Worm (Caenorhabditis elegans) whole organism, L4 larva: ENCODE data around the gene copb-2.
A peak's percentile ranks its signal among the peaks of the same experiment; 100 is the strongest.

Experiments
- D1046.2 ChIP-seq: fragments of 200-800 bp; sonication (Bioruptor generic); IDR thresholded peaks from 2 replicates; pipeline ENCODE4 v1.3.6; 2022; ENCODE audit warnings: missing genetic modification characterization, missing compliant biosample characterization
- F49E8.2 ChIP-seq: sonication (generic microtip); optimal IDR thresholded peaks from 2 replicates; lab custom pipeline; 2016; ENCODE audit warnings: missing compliant biosample characterization, mild to moderate bottlenecking, missing genetic modification characterization, borderline replicate concordance
- R02D3.7 ChIP-seq: fragments of 150-350 bp; sonication (generic microtip); optimal IDR thresholded peaks from 3 replicates; lab custom pipeline; 2014; ENCODE audit warnings: missing biosample characterization, missing genetic modification characterization
- Y5F2A.4 ChIP-seq: fragments of 200-800 bp; sonication (Bioruptor generic); optimal IDR thresholded peaks from 2 replicates; lab custom pipeline; 2018; ENCODE audit warnings: mild to moderate bottlenecking, missing genetic modification characterization, missing compliant biosample characterization
- ZK337.2 ChIP-seq: fragments of 200-800 bp; sonication (Bioruptor generic); IDR thresholded peaks from 2 replicates; pipeline ENCODE4 v1.3.6; 2022; ENCODE audit warnings: missing genetic modification reagents, missing genetic modification characterization, missing compliant biosample characterization
- ZK546.5 ChIP-seq, 2 experiments: sonication (generic microtip); optimal IDR thresholded peaks; 2 replicates each; lab custom pipeline; 2017; ENCODE audit warnings: missing biosample characterization in 2 of 2, missing genetic modification characterization in 2 of 2
- aha-1 ChIP-seq: fragments of 150-350 bp; peaks from one replicate; lab custom pipeline; 2014; ENCODE audit warnings: missing biosample characterization, missing genetic modification characterization
- aly-2 ChIP-seq: sonication (generic microtip); optimal IDR thresholded peaks from 2 replicates; lab custom pipeline; 2018; ENCODE audit warnings: missing biosample characterization, missing genetic modification characterization
- arid-1 ChIP-seq: fragments of 200-800 bp; sonication (Bioruptor generic); conservative IDR thresholded peaks from 2 replicates; pipeline ENCODE4 v1.3.6; 2022; ENCODE audit warnings: missing genetic modification reagents, missing genetic modification characterization, missing compliant biosample characterization
- ceh-20 ChIP-seq: fragments of 200-800 bp; sonication (Bioruptor generic); IDR thresholded peaks from 2 replicates; pipeline ENCODE4 v1.3.6; 2022; ENCODE audit warnings: missing genetic modification reagents, missing genetic modification characterization, missing compliant biosample characterization
- ceh-62 ChIP-seq: sonication (generic microtip); optimal IDR thresholded peaks from 2 replicates; lab custom pipeline; 2017; ENCODE audit warnings: missing biosample characterization, missing genetic modification characterization
- ces-1 ChIP-seq: fragments of 150-350 bp; sonication (generic microtip); optimal IDR thresholded peaks from 4 replicates; lab custom pipeline; 2014; ENCODE audit warnings: missing biosample characterization, missing genetic modification reagents, missing genetic modification characterization
- daf-12 ChIP-seq: fragments of 150-350 bp; optimal IDR thresholded peaks from 2 replicates; lab custom pipeline; 2014; ENCODE audit warnings: missing biosample characterization, missing genetic modification reagents, missing genetic modification characterization
- daf-16 ChIP-seq, 3 experiments: sonication (generic microtip); optimal IDR thresholded peaks; 2 replicates each; lab custom pipeline; 2016 to 2017; ENCODE audit warnings: missing genetic modification characterization in 3 of 3, missing genetic modification reagents in 3 of 3, mild to moderate bottlenecking in 2 of 3, missing compliant biosample characterization in 2 of 3, missing biosample characterization in 1 of 3, moderate library complexity in 1 of 3
- daf-19 ChIP-seq: fragments of 200-800 bp; sonication (Bioruptor generic); conservative IDR thresholded peaks from 2 replicates; pipeline ENCODE4 v1.3.6; 2022; ENCODE audit warnings: missing genetic modification characterization, missing compliant biosample characterization
- dpl-1 ChIP-seq: fragments of 150-350 bp; optimal IDR thresholded peaks from 2 replicates; lab custom pipeline; 2014; ENCODE audit warnings: missing biosample characterization, missing genetic modification reagents, missing genetic modification characterization
- duxl-1 ChIP-seq: sonication (generic microtip); optimal IDR thresholded peaks from 2 replicates; lab custom pipeline; 2016; ENCODE audit warnings: mild to moderate bottlenecking, missing genetic modification characterization, moderate library complexity, missing compliant biosample characterization; ENCODE audit not compliant: poor library complexity
- egl-27 ChIP-seq: sonication (generic microtip); optimal IDR thresholded peaks from 3 replicates; lab custom pipeline; 2017; ENCODE audit warnings: missing biosample characterization, missing genetic modification reagents, missing genetic modification characterization
- hmg-1.1 ChIP-seq: fragments of 200-800 bp; sonication (Bioruptor generic); IDR thresholded peaks from 2 replicates; pipeline ENCODE4 v1.3.6; 2022; ENCODE audit warnings: missing genetic modification reagents, missing genetic modification characterization, missing compliant biosample characterization
- lin-13 ChIP-seq: fragments of 150-350 bp; optimal IDR thresholded peaks from 2 replicates; lab custom pipeline; 2014; ENCODE audit warnings: missing biosample characterization, missing genetic modification reagents, missing genetic modification characterization
- lin-15B ChIP-seq: fragments of 150-350 bp; sonication (generic microtip); optimal IDR thresholded peaks from 3 replicates; lab custom pipeline; 2014; ENCODE audit warnings: missing biosample characterization, missing genetic modification characterization
- lin-38 ChIP-seq: fragments of 200-800 bp; sonication (Bioruptor generic); IDR thresholded peaks from 2 replicates; pipeline ENCODE4 v1.3.6; 2022; ENCODE audit warnings: missing genetic modification reagents, missing genetic modification characterization, missing compliant biosample characterization
- lin-39 ChIP-seq: fragments of 150-350 bp; optimal IDR thresholded peaks from 2 replicates; lab custom pipeline; 2014; ENCODE audit warnings: missing biosample characterization, missing genetic modification reagents, missing genetic modification characterization
- lir-3 ChIP-seq: sonication (generic microtip); optimal IDR thresholded peaks from 2 replicates; lab custom pipeline; 2016; ENCODE audit warnings: mild to moderate bottlenecking, missing genetic modification characterization, missing compliant biosample characterization
- madf-9 ChIP-seq: fragments of 200-800 bp; sonication (Bioruptor generic); conservative IDR thresholded peaks from 2 replicates; pipeline ENCODE4 v1.3.6; 2022; ENCODE audit warnings: missing genetic modification reagents, missing genetic modification characterization, missing compliant biosample characterization
- mes-2 ChIP-seq: sonication (generic microtip); optimal IDR thresholded peaks from 2 replicates; lab custom pipeline; 2016; ENCODE audit warnings: missing genotype, mild to moderate bottlenecking, missing genetic modification characterization, missing compliant biosample characterization; ENCODE audit not compliant: poor library complexity, severe bottlenecking
- mxl-3 ChIP-seq: fragments of 200-800 bp; sonication (Bioruptor generic); optimal IDR thresholded peaks from 2 replicates; lab custom pipeline; 2018; ENCODE audit warnings: mild to moderate bottlenecking, missing genetic modification characterization, missing compliant biosample characterization
- nhr-10 ChIP-seq: fragments of 150-350 bp; optimal IDR thresholded peaks from 2 replicates; lab custom pipeline; 2014; ENCODE audit warnings: missing biosample characterization, missing genetic modification characterization
- nhr-102 ChIP-seq: sonication (generic microtip); optimal IDR thresholded peaks from 2 replicates; lab custom pipeline; 2016; ENCODE audit warnings: mild to moderate bottlenecking, missing genetic modification characterization, moderate library complexity, missing compliant biosample characterization
- nhr-237 ChIP-seq: sonication (generic microtip); optimal IDR thresholded peaks from 2 replicates; lab custom pipeline; 2017; ENCODE audit warnings: missing biosample characterization, missing genetic modification characterization
- nhr-41 ChIP-seq: fragments of 200-800 bp; sonication (Bioruptor generic); IDR thresholded peaks from 2 replicates; pipeline ENCODE4 v1.3.6; 2022; ENCODE audit warnings: missing genetic modification reagents, missing genetic modification characterization, missing compliant biosample characterization
- nhr-48 ChIP-seq: sonication (generic microtip); optimal IDR thresholded peaks from 2 replicates; lab custom pipeline; 2016; ENCODE audit warnings: mild to moderate bottlenecking, missing genetic modification characterization, missing compliant biosample characterization
- nhr-6 ChIP-seq: fragments of 150-350 bp; optimal IDR thresholded peaks from 2 replicates; lab custom pipeline; 2014; ENCODE audit warnings: missing biosample characterization, missing genetic modification characterization
- nhr-76 ChIP-seq: fragments of 150-350 bp; optimal IDR thresholded peaks from 2 replicates; lab custom pipeline; 2014; ENCODE audit warnings: missing biosample characterization, missing genetic modification characterization
- nhr-77 ChIP-seq: fragments of 150-350 bp; optimal IDR thresholded peaks from 2 replicates; lab custom pipeline; 2014; ENCODE audit warnings: missing biosample characterization, missing genetic modification characterization
- pqm-1 ChIP-seq: sonication (generic microtip); optimal IDR thresholded peaks from 2 replicates; lab custom pipeline; 2017; ENCODE audit warnings: missing biosample characterization, missing genetic modification characterization
- sdz-12 ChIP-seq: fragments of 200-800 bp; sonication (Bioruptor generic); optimal IDR thresholded peaks from 2 replicates; lab custom pipeline; 2018; ENCODE audit warnings: mild to moderate bottlenecking, missing genetic modification characterization, missing compliant biosample characterization
- snpc-1.2 ChIP-seq: fragments of 200-800 bp; sonication (Bioruptor generic); IDR thresholded peaks from 2 replicates; pipeline ENCODE4 v1.3.6; 2022; ENCODE audit warnings: missing genetic modification reagents, missing genetic modification characterization, missing compliant biosample characterization
- snpc-4 ChIP-seq: fragments of 150-350 bp; optimal IDR thresholded peaks from 2 replicates; lab custom pipeline; 2014; ENCODE audit warnings: missing biosample characterization, missing genetic modification characterization
- tra-1 ChIP-seq: fragments of 200-800 bp; sonication (Bioruptor generic); IDR thresholded peaks from 2 replicates; pipeline ENCODE4 v1.3.6; 2022; ENCODE audit warnings: missing genetic modification reagents, missing genetic modification characterization, missing compliant biosample characterization
- unc-39 ChIP-seq: sonication (generic microtip); optimal IDR thresholded peaks from 2 replicates; lab custom pipeline; 2017; ENCODE audit warnings: missing biosample characterization, missing genetic modification characterization
- unc-62 ChIP-seq, 3 experiments: fragments of 150-350 bp in 1 of 3; sonication (generic microtip); optimal IDR thresholded peaks in 2 of 3; peaks in 1 of 3; 1 replicate in 1 of 3; 2 replicates in 2 of 3; lab custom pipeline; 2014 to 2017; ENCODE audit warnings: missing biosample characterization in 3 of 3, missing genetic modification characterization in 3 of 3, missing genetic modification reagents in 3 of 3, missing genotype in 1 of 3
- vab-7 ChIP-seq: fragments of 200-800 bp; sonication (Bioruptor generic); IDR thresholded peaks from 2 replicates; pipeline ENCODE4 v1.3.6; 2022; ENCODE audit warnings: missing genetic modification reagents, missing genetic modification characterization, missing compliant biosample characterization
- zag-1 ChIP-seq: fragments of 150-350 bp; optimal IDR thresholded peaks from 2 replicates; lab custom pipeline; 2014; ENCODE audit warnings: missing biosample characterization, missing genetic modification characterization
- zfp-3 ChIP-seq: fragments of 200-800 bp; sonication (Bioruptor generic); conservative IDR thresholded peaks from 2 replicates; pipeline ENCODE4 v1.3.6; 2022; ENCODE audit warnings: missing genetic modification reagents, missing genetic modification characterization, missing compliant biosample characterization

The copb-2 gene

ce11 chrIV:9451816-9452215 lies 7.7 kb upstream of the copb-2 start:
- no peak for TF ChIP-seq zag-1
- no peak for TF ChIP-seq nhr-48 (tag; lab: Kevin White, UChicago)
- TF ChIP-seq aha-1, result peak; percentile 95
- no peak for TF ChIP-seq duxl-1
- TF ChIP-seq zfp-3 (GFP tag; lab: Robert Waterston, UW), result no peak
- TF ChIP-seq, all 104 proteins: peak for 1

ce11 chrIV:9457400-9457799 lies 2.1 kb upstream of the copb-2 start, which contains the start of gene cutl-17:
TSS of gene cutl-17 (minus strand) at chrIV:9457500.
- no peak for TF ChIP-seq arid-1 (GFP tag; lab: Robert Waterston, UW)
- no peak for TF ChIP-seq pqm-1 (tag; lab: Kevin White, UChicago)
- TF ChIP-seq ces-1 (GFP tag; lab: Kevin White, UChicago), result no peak
- TF ChIP-seq unc-62 (GFP tag; optimal IDR thresholded peaks at IDR 0.05 in 1 of 2; lab: Kevin White, UChicago), result peak in 1 of 2 experiments; percentile 84
- TF ChIP-seq unc-62 (tag; optimal IDR thresholded peaks at IDR 0.05; lab: Kevin White, UChicago), result no peak
- no peak for TF ChIP-seq duxl-1
- no peak for TF ChIP-seq egl-27
- no peak for TF ChIP-seq madf-9 (GFP tag; lab: Robert Waterston, UW)
- no peak for TF ChIP-seq nhr-10 (tag; lab: Kevin White, UChicago)
- no peak for TF ChIP-seq unc-39

ce11 chrIV:9464345-9464783 lies 4.8 kb downstream of the copb-2 start:
- TF ChIP-seq madf-9 (GFP tag; lab: Robert Waterston, UW) (no peak), ZK546.5 (tag; optimal IDR thresholded peaks at IDR 0.05; lab: Kevin White, UChicago) (no peak), ZK337.2 (no peak), mxl-3 (GFP tag; lab: Kevin White, UChicago) (no peak), D1046.2 (no peak), snpc-4 (tag; lab: Kevin White, UChicago) (peak; percentile 32), lin-38 (GFP tag; lab: Robert Waterston, UW) (peak; percentile 29; the same call in 1 of the 2 replicates), mes-2 (tag; lab: Kevin White, UChicago) (no peak), nhr-102 (tag; lab: Kevin White, UChicago) (no peak), daf-12 (tag; lab: Kevin White, UChicago) (no peak), snpc-1.2 (peak; percentile 90), hmg-1.1 (GFP tag; lab: Robert Waterston, UW) (no peak), F49E8.2 (tag; lab: Kevin White, UChicago) (peak; percentile 58), unc-39 (no peak), aha-1 (peak; percentile 61), lin-39 (tag; lab: Kevin White, UChicago) (no peak), nhr-237 (tag; lab: Kevin White, UChicago) (no peak), daf-19 (GFP tag; lab: Robert Waterston, UW) (no peak; the same call in 1 of the 2 replicates), dpl-1 (GFP tag; lab: Kevin White, UChicago) (no peak), lin-13 (GFP tag; lab: Kevin White, UChicago) (no peak), lin-15B (tag; lab: Kevin White, UChicago) (no peak)

ce11 chrIV:9467418-9467817 lies 7.9 kb downstream of the copb-2 start, which contains the start of gene F38E11.6:
TSS of gene F38E11.6 (minus strand) at chrIV:9467518.
- TF ChIP-seq tra-1 (no peak), nhr-41 (GFP tag; lab: Robert Waterston, UW) (no peak)

ce11 chrIV:9469293-9469692 lies 9.8 kb downstream of the copb-2 start:
- TF ChIP-seq aly-2 (tag; lab: Kevin White, UChicago) (no peak), nhr-6 (no peak), nhr-77 (no peak), sdz-12 (GFP tag; lab: Kevin White, UChicago) (no peak), D1046.2 (no peak), lir-3 (tag; lab: Kevin White, UChicago) (no peak), zfp-3 (GFP tag; lab: Robert Waterston, UW) (no peak), ceh-62 (no peak), R02D3.7 (tag; lab: Kevin White, UChicago) (no peak), ceh-20 (GFP tag; lab: Robert Waterston, UW) (no peak), vab-7 (GFP tag; lab: Robert Waterston, UW) (no peak), daf-16 (GFP tag; optimal IDR thresholded peaks at IDR 0.05; lab: Kevin White, UChicago) (no peak), daf-16 (tag; optimal IDR thresholded peaks at IDR 0.05; lab: Kevin White, UChicago) (no peak), ZK337.2 (no peak), nhr-76 (tag; lab: Kevin White, UChicago) (no peak), Y5F2A.4 (GFP tag; lab: Kevin White, UChicago) (no peak)
